Worm (Caenorhabditis elegans): ENCODE data around the gene parn-1.

DNA sequence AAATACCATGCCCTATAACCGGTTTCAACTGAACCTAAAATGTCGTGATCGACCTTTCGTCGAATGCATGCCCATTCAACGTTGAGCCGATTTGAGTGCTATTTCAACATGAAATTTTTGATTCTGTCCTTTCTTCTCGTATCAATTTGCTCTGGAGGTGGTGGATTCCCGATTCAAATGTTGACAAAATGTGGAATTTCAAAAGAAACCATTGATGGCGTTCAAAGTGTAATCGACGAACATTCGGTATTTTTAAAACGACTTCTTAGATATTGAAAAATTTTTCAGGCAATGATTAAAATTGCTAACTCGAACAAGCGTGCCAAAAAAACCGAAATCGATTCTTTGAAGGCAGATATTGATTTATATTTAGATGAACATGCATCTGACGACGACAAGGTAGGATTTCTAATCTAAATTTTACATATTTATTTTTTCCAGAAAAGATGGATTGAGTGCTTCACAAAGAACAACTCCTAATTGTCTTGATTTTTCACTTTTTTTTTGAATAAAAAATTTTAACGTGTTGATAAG lies 32.1 kb upstream of the parn-1 start, which contains the start of gene R11D1.13:
- TF ChIP-seq unc-62 (GFP tag; optimal IDR thresholded peaks at IDR 0.05) (no peak), C06A6.2 (GFP tag; conservative IDR thresholded peaks at IDR 0.05) (no peak), snpc-4 (GFP tag; optimal IDR thresholded peaks at IDR 0.05) (no peak), snpc-4 (tag; optimal IDR thresholded peaks at IDR 0.05) (no peak), nhr-120 (GFP tag; IDR thresholded peaks at IDR 0.05) (no peak), xnd-1 (tag; optimal IDR thresholded peaks at IDR 0.05) (no peak), dox-1 (GFP tag; IDR thresholded peaks at IDR 0.05) (no peak), F52B5.7 (tag; optimal IDR thresholded peaks at IDR 0.05) (no peak), unc-130 (GFP tag; optimal IDR thresholded peaks at IDR 0.05) (no peak), mel-28 (tag; optimal IDR thresholded peaks at IDR 0.05; ENCODE audit: borderline replicate concordance) (no peak), ama-1 (optimal IDR thresholded peaks at IDR 0.05) (no peak), ama-1 (GFP tag; optimal IDR thresholded peaks at IDR 0.05) (no peak)
